Fruit fly (Drosophila melanogaster) Kc167 (cell line): ENCODE measurements around the gene CG43082.

Source experiments
- Myc ChIP-seq: fragments of >200 bp; optimal IDR thresholded peaks from 2 replicates; lab custom pipeline; 2017; ENCODE audit warnings: missing external identifiers
- Sin3A ChIP-seq: fragments of >200 bp; optimal IDR thresholded peaks from 2 replicates; lab custom pipeline; 2018; ENCODE audit warnings: missing external identifiers
- h ChIP-seq: fragments of >200 bp; optimal IDR thresholded peaks from 3 replicates; lab custom pipeline; 2018; ENCODE audit warnings: missing external identifiers
- insv ChIP-seq: fragments of >200 bp; optimal IDR thresholded peaks from 3 replicates; lab custom pipeline; 2018; ENCODE audit warnings: missing external identifiers
- psq ChIP-seq: fragments of >200 bp; optimal IDR thresholded peaks from 2 replicates; lab custom pipeline; 2017; ENCODE audit warnings: missing external identifiers
- ttk ChIP-seq: sonication (Bioruptor generic); optimal IDR thresholded peaks from 2 replicates; lab custom pipeline; 2017; ENCODE audit warnings: missing external identifiers

The CG43082 gene

dm6 chr3L:15655910-15656309, 5.8 kb upstream of the CG43082 start, which contains the start of gene Eig71Ee:
TSS of gene Eig71Ee (minus strand) at chr3L:15656010.
- TF ChIP-seq ttk (lab: Kevin White, UChicago) (no peak), Myc (lab: Kevin White, UChicago) (no peak), Sin3A (lab: Kevin White, UChicago) (no peak), psq (lab: Kevin White, UChicago) (no peak), insv (no peak), h (lab: Kevin White, UChicago) (no peak)

DNA sequence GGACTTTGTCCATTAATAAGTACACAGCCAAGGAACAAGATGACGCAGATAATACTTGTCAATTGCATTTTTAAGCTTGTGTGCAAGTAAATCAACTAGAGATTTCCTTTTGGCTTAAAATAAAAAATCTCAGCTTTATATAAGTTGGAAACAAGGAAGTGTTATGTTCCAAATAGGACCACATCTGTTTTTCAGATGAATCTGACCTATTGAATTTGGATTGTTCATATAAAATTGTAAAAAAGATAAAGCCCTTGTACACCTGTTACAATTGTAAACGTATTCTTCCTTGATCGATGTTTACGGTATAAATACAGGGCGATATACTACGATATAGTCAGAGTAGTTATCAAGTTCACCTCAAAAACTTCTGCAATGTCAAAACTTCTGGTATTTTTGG, 4.4 kb upstream of the CG43082 start, which contains the start of the genes Eig71Ef and Eig71Eg:
Gene Eig71Ef (minus strand): TSS at position 101 of the 400 bp plus-strand sequence.
Gene Eig71Eg (plus strand): TSS at position 339 of the 400 bp plus-strand sequence.
- TF ChIP-seq h (lab: Kevin White, UChicago): no peak

- TF ChIP-seq psq (lab: Kevin White, UChicago) (no peak), Sin3A (lab: Kevin White, UChicago) (no peak), insv (no peak), Myc (lab: Kevin White, UChicago) (no peak), ttk (lab: Kevin White, UChicago) (no peak), h (lab: Kevin White, UChicago) (no peak)
Observed at dm6 chr3L:15659341-15659740, 2.3 kb upstream of the CG43082 start, which contains the start of the genes Eig71Eh and Eig71Ei. TSS of gene Eig71Eh (minus strand) at chr3L:15659441. TSS of gene Eig71Ei (plus strand) at chr3L:15659707.

DNA sequence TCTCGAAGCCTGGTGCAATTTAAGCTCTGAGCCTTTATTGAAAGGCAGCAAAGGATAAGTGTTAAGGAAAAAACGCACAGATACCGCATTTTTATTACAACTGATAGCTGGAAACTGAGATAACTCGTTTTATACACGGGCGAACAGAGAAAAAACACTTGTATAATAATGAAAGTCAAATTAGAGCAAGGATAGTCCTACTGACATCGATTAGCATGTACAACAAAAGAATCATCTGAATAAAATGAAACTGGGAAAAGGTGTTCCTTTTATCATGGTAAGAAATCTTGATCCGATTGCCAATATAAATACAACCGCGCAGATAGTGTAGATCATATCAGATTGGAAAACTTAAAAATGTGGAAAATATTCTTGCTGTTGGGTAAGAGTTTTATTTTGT, 752 bp upstream of the CG43082 start, which contains the start of the genes Eig71Ej and Eig71Ek:
Gene Eig71Ej (minus strand): TSS at position 101 of the 400 bp plus-strand sequence.
Gene Eig71Ek (plus strand): TSS at position 334 of the 400 bp plus-strand sequence.
- TF ChIP-seq h (lab: Kevin White, UChicago) (no peak), psq (lab: Kevin White, UChicago) (no peak), Myc (lab: Kevin White, UChicago) (no peak), insv (no peak), ttk (lab: Kevin White, UChicago) (no peak), Sin3A (lab: Kevin White, UChicago) (no peak)

- TF ChIP-seq Myc (lab: Kevin White, UChicago) (no peak), h (lab: Kevin White, UChicago) (no peak), ttk (lab: Kevin White, UChicago) (no peak), insv (no peak)
Observed at dm6 chr3L:15662510-15662909, 843 bp downstream of the CG43082 start.

DNA sequence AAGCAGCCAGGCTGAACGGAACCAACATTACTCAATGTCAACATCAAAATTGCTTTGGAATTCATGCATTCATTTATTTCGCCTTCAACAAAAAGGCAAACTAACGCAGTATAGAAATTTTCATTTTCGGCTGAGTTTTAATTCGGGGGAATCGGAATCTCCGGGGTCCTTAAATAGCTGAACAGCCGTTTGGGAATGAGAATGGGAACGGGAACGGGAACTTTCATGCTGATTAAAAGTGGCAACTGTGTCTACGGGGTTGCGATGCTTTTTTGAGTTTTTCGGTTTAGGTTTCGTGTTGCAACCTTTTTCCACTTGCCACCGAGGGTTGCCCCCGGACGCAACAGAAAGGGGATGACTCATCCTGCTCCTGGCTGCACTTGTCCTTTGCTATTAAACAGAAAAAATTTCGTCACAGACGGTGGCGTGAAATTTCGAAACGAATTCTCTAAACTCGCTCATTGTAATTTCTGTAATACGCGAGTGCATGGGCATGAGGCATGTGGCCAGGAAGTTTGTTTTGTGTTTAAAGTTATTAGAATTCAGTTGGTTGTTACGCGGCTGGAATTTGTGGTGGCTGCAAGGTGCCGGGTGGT, 2.6 kb downstream of the CG43082 start:
- no peak for TF ChIP-seq h (lab: Kevin White, UChicago)
- no peak for TF ChIP-seq psq (lab: Kevin White, UChicago)
- TF ChIP-seq Myc (lab: Kevin White, UChicago): no peak
- no peak for TF ChIP-seq Sin3A (lab: Kevin White, UChicago)
- TF ChIP-seq ttk (lab: Kevin White, UChicago): no peak
- no peak for TF ChIP-seq insv

DNA sequence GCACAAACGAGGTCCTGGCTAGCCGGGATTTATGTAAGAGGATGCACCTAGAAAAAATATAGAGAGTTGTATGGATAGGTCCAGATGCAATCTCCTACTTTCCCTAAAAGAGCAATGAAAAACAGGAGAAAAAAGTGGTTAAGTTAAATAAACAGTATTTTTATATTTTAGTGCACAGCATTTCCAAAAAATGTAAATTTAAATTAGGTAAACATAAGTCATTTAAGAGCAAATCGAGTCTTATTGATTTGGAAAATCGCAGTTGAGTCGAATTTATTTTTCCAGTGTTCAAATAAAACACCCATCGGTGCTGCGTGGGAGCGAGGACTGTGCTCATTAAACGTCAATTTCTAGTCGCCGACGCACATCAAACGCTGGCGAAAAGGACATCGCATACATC, 4.1 kb downstream of the CG43082 start:
- TF ChIP-seq insv: no peak
- TF ChIP-seq Sin3A (lab: Kevin White, UChicago): no peak
- TF ChIP-seq ttk (lab: Kevin White, UChicago): no peak
- TF ChIP-seq psq (lab: Kevin White, UChicago): no peak
- no peak for TF ChIP-seq h (lab: Kevin White, UChicago)
- no peak for TF ChIP-seq Myc (lab: Kevin White, UChicago)

DNA sequence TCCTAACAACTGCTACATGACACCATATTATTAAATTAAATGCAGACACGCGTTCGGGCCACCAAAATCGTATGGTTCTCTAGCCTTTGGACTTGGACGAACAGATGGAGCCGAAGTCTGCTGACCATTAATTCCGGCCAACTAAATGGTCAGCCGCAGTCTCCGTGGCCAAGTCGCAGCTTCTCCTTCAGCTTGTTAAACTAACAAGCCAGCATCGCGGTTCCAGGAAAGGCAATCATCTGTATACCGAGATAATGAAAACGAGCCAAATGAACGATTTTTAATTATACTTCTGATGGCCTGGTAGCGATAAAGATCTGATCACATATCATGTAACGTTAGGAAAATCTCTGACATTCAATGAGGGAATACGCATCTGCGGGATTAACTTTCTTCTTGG, 8.3 kb downstream of the CG43082 start:
- TF ChIP-seq Myc (lab: Kevin White, UChicago): no peak
- TF ChIP-seq psq (lab: Kevin White, UChicago): no peak
- no peak for TF ChIP-seq insv
- no peak for TF ChIP-seq h (lab: Kevin White, UChicago)
- no peak for TF ChIP-seq Sin3A (lab: Kevin White, UChicago)
- TF ChIP-seq ttk (lab: Kevin White, UChicago): no peak

- no peak for TF ChIP-seq insv
- no peak for TF ChIP-seq h (lab: Kevin White, UChicago)
- no peak for TF ChIP-seq psq (lab: Kevin White, UChicago)
- no peak for TF ChIP-seq ttk (lab: Kevin White, UChicago)
- no peak for TF ChIP-seq Myc (lab: Kevin White, UChicago)
- no peak for TF ChIP-seq Sin3A (lab: Kevin White, UChicago)
Observed at dm6 chr3L:15670455-15670854, 8.8 kb downstream of the CG43082 start.

DNA sequence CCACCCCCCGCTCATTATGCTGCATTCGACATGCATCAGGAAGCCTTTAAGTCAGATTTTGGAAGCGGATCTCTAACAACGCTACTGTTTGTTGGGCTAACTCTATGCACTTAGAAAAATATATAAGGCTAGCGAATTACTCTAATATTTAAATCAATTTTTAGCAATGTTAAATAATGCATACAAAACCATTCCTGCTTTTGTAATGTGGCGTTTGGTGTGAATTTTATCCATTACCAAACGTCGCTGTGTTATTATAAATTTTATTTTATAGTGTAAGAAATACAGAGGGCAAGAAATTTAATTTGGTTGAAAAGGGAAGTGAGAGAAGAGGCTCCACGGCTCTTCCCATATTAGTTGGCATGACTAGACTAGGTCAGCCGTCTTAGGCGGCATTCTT, 11.1 kb downstream of the CG43082 start:
- no peak for TF ChIP-seq h (lab: Kevin White, UChicago)
- TF ChIP-seq Myc (lab: Kevin White, UChicago): no peak
- no peak for TF ChIP-seq ttk (lab: Kevin White, UChicago)
- no peak for TF ChIP-seq insv
- TF ChIP-seq Sin3A (lab: Kevin White, UChicago): no peak
- no peak for TF ChIP-seq psq (lab: Kevin White, UChicago)

- TF ChIP-seq Myc (lab: Kevin White, UChicago) (no peak), Sin3A (lab: Kevin White, UChicago) (no peak), psq (lab: Kevin White, UChicago) (no peak), ttk (lab: Kevin White, UChicago) (no peak), insv (no peak), h (lab: Kevin White, UChicago) (no peak)
Observed at dm6 chr3L:15675111-15675510, 13.4 kb downstream of the CG43082 start.

dm6 chr3L:15677662-15678061, 16.0 kb downstream of the CG43082 start:
- no peak for TF ChIP-seq psq (lab: Kevin White, UChicago)
- no peak for TF ChIP-seq Sin3A (lab: Kevin White, UChicago)
- no peak for TF ChIP-seq h (lab: Kevin White, UChicago)
- no peak for TF ChIP-seq Myc (lab: Kevin White, UChicago)
- no peak for TF ChIP-seq insv
- TF ChIP-seq ttk (lab: Kevin White, UChicago): no peak
